Fruit fly (Drosophila melanogaster) ovary, adult (tissue): ENCODE data around the gene Noc1.

Experiments
- CG17801 ChIP-seq: fragments of 200-800 bp; optimal IDR thresholded peaks from 2 replicates; lab custom pipeline; 2019; ENCODE audit warnings: missing biosample characterization, mild to moderate bottlenecking, missing genetic modification characterization, moderate library complexity; ENCODE audit not compliant: partially characterized antibody

Gene Noc1

dm6 chr3L:11120419-11120958, 45.9 kb downstream of the Noc1 start, which contains the start of the genes FoxK and mRpL2:
Gene FoxK, minus strand, starts transcription at chr3L:11120783.
Gene mRpL2, plus strand, starts transcription at chr3L:11120847.
- TF ChIP-seq CG17801 (GFP tag; lab: Kevin White, UChicago), result peak; percentile 82

dm6 chr3L:11123088-11123487, 48.5 kb downstream of the Noc1 start, which contains the start of the genes Ufd1 and NaPi-III:
Gene Ufd1, minus strand, starts transcription at chr3L:11123216.
Gene NaPi-III, plus strand, starts transcription at chr3L:11123348.
- peak; percentile 53 for TF ChIP-seq CG17801 (GFP tag; lab: Kevin White, UChicago)

dm6 chr3L:11123598-11124284, 49.2 kb downstream of the Noc1 start:
- TF ChIP-seq CG17801 (GFP tag; lab: Kevin White, UChicago), result no peak

- no peak for TF ChIP-seq CG17801 (GFP tag; lab: Kevin White, UChicago)
Measured at dm6 chr3L:11124439-11124838, 49.9 kb downstream of the Noc1 start.

dm6 chr3L:11124841-11125240, 50.3 kb downstream of the Noc1 start:
- no peak for TF ChIP-seq CG17801 (GFP tag; lab: Kevin White, UChicago)

dm6 chr3L:11125636-11126532, 51.3 kb downstream of the Noc1 start:
- TF ChIP-seq CG17801 (GFP tag; lab: Kevin White, UChicago), result peak; percentile 72
